Worm (Caenorhabditis elegans) whole organism, L1 larva: Measurements from ENCODE around the gene fil-1.

Experiments
- C34B4.2 ChIP-seq: sonication (generic microtip); optimal IDR thresholded peaks from 2 replicates; lab custom pipeline; 2017; ENCODE audit warnings: mild to moderate bottlenecking, missing genetic modification characterization, missing compliant biosample characterization
- F16B12.6 ChIP-seq: fragments of 150-350 bp; optimal IDR thresholded peaks from 2 replicates; lab custom pipeline; 2014; ENCODE audit warnings: missing biosample characterization, missing genetic modification characterization
- ceh-8 ChIP-seq: fragments of 200-800 bp; sonication (Bioruptor generic); optimal IDR thresholded peaks from 2 replicates; lab custom pipeline; 2018; ENCODE audit warnings: mild to moderate bottlenecking, missing genetic modification characterization, moderate library complexity, missing compliant biosample characterization
- ceh-82 ChIP-seq, 3 experiments: fragments of 150-350 bp in 1 of 3; sonication (generic microtip) in 2 of 3; optimal IDR thresholded peaks; 2 replicates each; lab custom pipeline; 2014 to 2017; ENCODE audit warnings: missing biosample characterization in 3 of 3, missing genetic modification characterization in 3 of 3
- ceh-88 ChIP-seq: fragments of 200-800 bp; sonication (Bioruptor generic); IDR thresholded peaks from 2 replicates; pipeline ENCODE4 v1.3.6; 2022; ENCODE audit warnings: missing genetic modification characterization, missing compliant biosample characterization
- ceh-90 ChIP-seq: sonication (generic microtip); optimal IDR thresholded peaks from 2 replicates; lab custom pipeline; 2016; ENCODE audit warnings: missing genetic modification characterization, missing compliant biosample characterization
- dpl-1 ChIP-seq, 3 experiments: fragments of 150-350 bp in 2 of 3; sonication (generic microtip) in 1 of 3; optimal IDR thresholded peaks; 2 replicates each; lab custom pipeline; 2014 to 2017; ENCODE audit warnings: missing biosample characterization in 3 of 3, missing genetic modification characterization in 3 of 3, missing genetic modification reagents in 3 of 3
- dsc-1 ChIP-seq: sonication (generic microtip); optimal IDR thresholded peaks from 2 replicates; lab custom pipeline; 2016; ENCODE audit warnings: mild to moderate bottlenecking, missing genetic modification characterization, missing compliant biosample characterization
- efl-3 ChIP-seq: fragments of 200-800 bp; sonication (Bioruptor generic); optimal IDR thresholded peaks from 2 replicates; lab custom pipeline; 2018; ENCODE audit warnings: mild to moderate bottlenecking, missing genetic modification characterization, missing compliant biosample characterization
- egl-13 ChIP-seq: sonication (generic microtip); optimal IDR thresholded peaks from 2 replicates; lab custom pipeline; 2016; ENCODE audit warnings: missing genotype, missing genetic modification reagents, missing genetic modification characterization, missing compliant biosample characterization
- egl-27 ChIP-seq, 2 experiments: fragments of 150-350 bp in 1 of 2; sonication (generic microtip); optimal IDR thresholded peaks; 3 replicates each; lab custom pipeline; 2017 to 2018; ENCODE audit warnings: missing biosample characterization in 2 of 2, missing genetic modification characterization in 2 of 2, missing genetic modification reagents in 2 of 2
- elt-3 ChIP-seq, 6 experiments: fragments of 150-350 bp in 1 of 6; sonication (generic microtip); optimal IDR thresholded peaks; 2 replicates each; lab custom pipeline; 2017 to 2018; ENCODE audit warnings: missing biosample characterization in 6 of 6, missing genetic modification characterization in 6 of 6, inconsistent platforms in 1 of 6
- ets-5 ChIP-seq: fragments of 200-800 bp; sonication (Bioruptor generic); IDR thresholded peaks from 2 replicates; pipeline ENCODE4 v1.3.6; 2022; ENCODE audit warnings: missing genetic modification characterization, missing compliant biosample characterization
- fkh-4 ChIP-seq: sonication (generic microtip); optimal IDR thresholded peaks from 2 replicates; lab custom pipeline; 2016; ENCODE audit warnings: missing compliant biosample characterization, missing genetic modification characterization, borderline replicate concordance
- fkh-8 ChIP-seq: sonication (generic microtip); optimal IDR thresholded peaks from 2 replicates; lab custom pipeline; 2016; ENCODE audit warnings: mild to moderate bottlenecking, missing genetic modification characterization, missing compliant biosample characterization
- fos-1 ChIP-seq: fragments of 150-350 bp; optimal IDR thresholded peaks from 2 replicates; lab custom pipeline; 2014; ENCODE audit warnings: missing biosample characterization, missing genetic modification characterization
- grh-1 ChIP-seq: fragments of 200-800 bp; sonication (Bioruptor generic); IDR thresholded peaks from 2 replicates; pipeline ENCODE4 v1.3.6; 2022; ENCODE audit warnings: missing genetic modification reagents, missing genetic modification characterization, missing compliant biosample characterization
- hlh-17 ChIP-seq: fragments of 200-800 bp; sonication (Bioruptor generic); optimal IDR thresholded peaks from 2 replicates; lab custom pipeline; 2018; ENCODE audit warnings: missing genetic modification characterization, mild to moderate bottlenecking, missing compliant biosample characterization, moderate library complexity, borderline replicate concordance
- hpl-2 ChIP-seq: fragments of 150-350 bp; optimal IDR thresholded peaks from 2 replicates; lab custom pipeline; 2014; ENCODE audit warnings: missing biosample characterization, missing genetic modification reagents, missing genetic modification characterization
- isw-1 ChIP-seq: fragments of 200-800 bp; sonication (Bioruptor generic); IDR thresholded peaks from 2 replicates; pipeline ENCODE4 v1.3.6; 2022; ENCODE audit warnings: missing genetic modification characterization, missing compliant biosample characterization
- jun-1 ChIP-seq: fragments of 150-350 bp; optimal IDR thresholded peaks from 2 replicates; lab custom pipeline; 2014; ENCODE audit warnings: missing biosample characterization, missing genetic modification reagents, missing genetic modification characterization
- lin-13 ChIP-seq: fragments of 150-350 bp; optimal IDR thresholded peaks from 2 replicates; lab custom pipeline; 2014; ENCODE audit warnings: missing biosample characterization, missing genetic modification reagents, missing genetic modification characterization
- lin-14 ChIP-seq: fragments of 200-800 bp; sonication (Bioruptor generic); optimal IDR thresholded peaks from 2 replicates; lab custom pipeline; 2018; ENCODE audit warnings: mild to moderate bottlenecking, missing genetic modification characterization, moderate library complexity, missing compliant biosample characterization
- lin-15B ChIP-seq: fragments of 150-350 bp; sonication (generic microtip); optimal IDR thresholded peaks from 3 replicates; lab custom pipeline; 2014; ENCODE audit warnings: missing biosample characterization, missing genetic modification characterization
- lin-35 ChIP-seq, 2 experiments: fragments of 150-350 bp; optimal IDR thresholded peaks; 2 replicates each; lab custom pipeline; 2014; ENCODE audit warnings: missing biosample characterization in 2 of 2, missing genetic modification characterization in 2 of 2, missing genetic modification reagents in 2 of 2
- lir-3 ChIP-seq: sonication (generic microtip); optimal IDR thresholded peaks from 2 replicates; lab custom pipeline; 2016; ENCODE audit warnings: mild to moderate bottlenecking, missing genetic modification characterization, moderate library complexity, missing compliant biosample characterization; ENCODE audit not compliant: poor library complexity
- lsy-2 ChIP-seq, 2 experiments: fragments of 150-350 bp; optimal IDR thresholded peaks; 2 replicates each; lab custom pipeline; 2014; ENCODE audit warnings: missing biosample characterization in 2 of 2, missing genetic modification characterization in 2 of 2
- mab-9 ChIP-seq: fragments of 200-800 bp; sonication (Bioruptor generic); IDR thresholded peaks from 2 replicates; pipeline ENCODE4 v1.3.6; 2022; ENCODE audit warnings: missing genetic modification reagents, missing genetic modification characterization, missing compliant biosample characterization
- mef-2 ChIP-seq: fragments of 150-350 bp; optimal IDR thresholded peaks from 2 replicates; lab custom pipeline; 2014; ENCODE audit warnings: missing biosample characterization, missing genetic modification characterization
- mep-1 ChIP-seq: fragments of 150-350 bp; optimal IDR thresholded peaks from 2 replicates; lab custom pipeline; 2014; ENCODE audit warnings: missing biosample characterization, missing genetic modification characterization
- nhr-11 ChIP-seq: fragments of 150-350 bp; optimal IDR thresholded peaks from 2 replicates; lab custom pipeline; 2014; ENCODE audit warnings: missing biosample characterization, missing genetic modification characterization
- nhr-12 ChIP-seq: sonication (generic microtip); optimal IDR thresholded peaks from 2 replicates; lab custom pipeline; 2017; ENCODE audit warnings: missing biosample characterization, missing genetic modification characterization
- nhr-20 ChIP-seq: sonication (generic microtip); optimal IDR thresholded peaks from 2 replicates; lab custom pipeline; 2016; ENCODE audit warnings: mild to moderate bottlenecking, missing genetic modification characterization, missing compliant biosample characterization
- nhr-237 ChIP-seq: fragments of 150-350 bp; optimal IDR thresholded peaks from 2 replicates; lab custom pipeline; 2014; ENCODE audit warnings: missing biosample characterization, missing genetic modification characterization
- nhr-47 ChIP-seq: sonication (generic microtip); optimal IDR thresholded peaks from 2 replicates; lab custom pipeline; 2016; ENCODE audit warnings: mild to moderate bottlenecking, missing genetic modification characterization, moderate library complexity, missing compliant biosample characterization
- nhr-71 ChIP-seq: sonication (generic microtip); optimal IDR thresholded peaks from 2 replicates; lab custom pipeline; 2016; ENCODE audit warnings: mild to moderate bottlenecking, missing genetic modification characterization, moderate library complexity, missing compliant biosample characterization
- nhr-76 ChIP-seq: sonication (generic microtip); optimal IDR thresholded peaks from 2 replicates; lab custom pipeline; 2017; ENCODE audit warnings: missing biosample characterization, missing genetic modification characterization
- nhr-77 ChIP-seq: fragments of 150-350 bp; optimal IDR thresholded peaks from 2 replicates; lab custom pipeline; 2014; ENCODE audit warnings: missing biosample characterization, missing genetic modification characterization
- nhr-90 ChIP-seq: sonication (generic microtip); optimal IDR thresholded peaks from 2 replicates; lab custom pipeline; 2016; ENCODE audit warnings: mild to moderate bottlenecking, missing genetic modification characterization, missing compliant biosample characterization; ENCODE audit not compliant: poor library complexity
- pag-3 ChIP-seq: sonication (generic microtip); optimal IDR thresholded peaks from 2 replicates; lab custom pipeline; 2017; ENCODE audit warnings: missing genetic modification characterization, mild to moderate bottlenecking, missing compliant biosample characterization, antibody characterized with exemption, borderline replicate concordance; ENCODE audit not compliant: insufficient read depth
- pax-3 ChIP-seq: fragments of 200-800 bp; sonication (Bioruptor generic); optimal IDR thresholded peaks from 2 replicates; lab custom pipeline; 2018; ENCODE audit warnings: mild to moderate bottlenecking, missing genetic modification characterization, moderate library complexity, missing compliant biosample characterization
- pqm-1 ChIP-seq: sonication (generic microtip); optimal IDR thresholded peaks from 3 replicates; lab custom pipeline; 2017; ENCODE audit warnings: missing biosample characterization, missing genetic modification characterization
- rnt-1 ChIP-seq: sonication (generic microtip); optimal IDR thresholded peaks from 2 replicates; lab custom pipeline; 2016; ENCODE audit warnings: mild to moderate bottlenecking, missing genetic modification characterization, moderate library complexity, missing compliant biosample characterization
- sptf-1 ChIP-seq: fragments of 150-350 bp; optimal IDR thresholded peaks from 2 replicates; lab custom pipeline; 2014; ENCODE audit warnings: missing biosample characterization, missing genetic modification characterization
- swsn-7 ChIP-seq: sonication (generic microtip); optimal IDR thresholded peaks from 2 replicates; lab custom pipeline; 2016; ENCODE audit warnings: missing genetic modification characterization, missing compliant biosample characterization
- tbx-2 ChIP-seq: sonication (generic microtip); optimal IDR thresholded peaks from 2 replicates; lab custom pipeline; 2016; ENCODE audit warnings: missing genetic modification characterization, missing compliant biosample characterization
- unc-30 ChIP-seq: sonication (generic microtip); optimal IDR thresholded peaks from 2 replicates; lab custom pipeline; 2017; ENCODE audit warnings: missing biosample characterization, missing genetic modification characterization
- unc-98 ChIP-seq: fragments of 200-800 bp; sonication (Bioruptor generic); IDR thresholded peaks from 2 replicates; pipeline ENCODE4 v1.3.6; 2022; ENCODE audit warnings: missing genetic modification characterization, missing compliant biosample characterization
- vab-15 ChIP-seq: sonication (generic microtip); optimal IDR thresholded peaks from 2 replicates; lab custom pipeline; 2017; ENCODE audit warnings: missing genotype, mild to moderate bottlenecking, missing genetic modification characterization, missing compliant biosample characterization
- zip-4 ChIP-seq: fragments of 200-800 bp; sonication (Bioruptor generic); optimal IDR thresholded peaks from 2 replicates; lab custom pipeline; 2018; ENCODE audit warnings: mild to moderate bottlenecking, missing genetic modification characterization, moderate library complexity, missing compliant biosample characterization
- ztf-11 ChIP-seq, 2 experiments: sonication (generic microtip); optimal IDR thresholded peaks; 2 replicates each; lab custom pipeline; 2016 to 2017; ENCODE audit warnings: missing genetic modification characterization in 2 of 2, missing biosample characterization in 1 of 2, missing compliant biosample characterization in 1 of 2

fil-1 gene

ce11 chrV:15002184-15002690 is 8.6 kb downstream of the fil-1 start, which contains the start of the genes fib-1 and mut-15:
Gene fib-1, minus strand, starts transcription at chrV:15002223.
Gene mut-15, plus strand, starts transcription at chrV:15002543.
- TF ChIP-seq hlh-17 (GFP tag; lab: Kevin White, UChicago) = no peak
- peak; percentile 96 for TF ChIP-seq nhr-47 (tag; lab: Kevin White, UChicago)
- peak; percentile 99 for TF ChIP-seq pax-3 (tag; lab: Kevin White, UChicago)
- TF ChIP-seq pag-3 = peak; percentile 71
- TF ChIP-seq nhr-76 (tag; lab: Kevin White, UChicago) = no peak
- TF ChIP-seq efl-3 (GFP tag; lab: Kevin White, UChicago) = peak; percentile 54
- no peak for TF ChIP-seq nhr-12 (tag; lab: Kevin White, UChicago)
- TF ChIP-seq lin-13 (GFP tag; lab: Kevin White, UChicago) = peak; percentile 88
- TF ChIP-seq tbx-2 = peak; percentile 93
- TF ChIP-seq nhr-90 (tag; lab: Kevin White, UChicago) = peak; percentile 94
- no peak for TF ChIP-seq unc-30
- no peak for TF ChIP-seq pqm-1 (tag; lab: Kevin White, UChicago)
- TF ChIP-seq ceh-82 (tag; optimal IDR thresholded peaks at IDR 0.05; lab: Kevin White, UChicago) = peak; percentile 88 to 97 (median 90)
- peak in 4 of 6 experiments; percentile 45 to 85 (median 66) for TF ChIP-seq elt-3 (tag; optimal IDR thresholded peaks at IDR 0.05; lab: Kevin White, UChicago)
- peak; percentile 81 for TF ChIP-seq fkh-4
- peak; percentile 95 for TF ChIP-seq swsn-7 (tag; lab: Kevin White, UChicago)
- TF ChIP-seq hpl-2 (GFP tag; lab: Kevin White, UChicago) = peak; percentile 65
- TF ChIP-seq egl-27 (tag; optimal IDR thresholded peaks at IDR 0.05; lab: Kevin White, UChicago) = peak in 1 of 2 experiments; percentile 45
- TF ChIP-seq sptf-1 = no peak
- peak; percentile 86 for TF ChIP-seq egl-13
- peak; percentile 82 for TF ChIP-seq mab-9 (GFP tag; lab: Robert Waterston, UW)
- TF ChIP-seq rnt-1 (tag; lab: Kevin White, UChicago) = peak; percentile 97
- TF ChIP-seq jun-1 = peak; percentile 87
- peak; percentile 55 for TF ChIP-seq nhr-11
- peak; percentile 96 for TF ChIP-seq nhr-20
- no peak for TF ChIP-seq C34B4.2
- TF ChIP-seq unc-98 (GFP tag; lab: Robert Waterston, UW) = peak; percentile 70
- peak; percentile 74 for TF ChIP-seq ceh-90 (tag; lab: Kevin White, UChicago)
- TF ChIP-seq mep-1 (tag; lab: Kevin White, UChicago) = peak; percentile 94
- peak; percentile 56 for TF ChIP-seq mef-2
- TF ChIP-seq fos-1 (tag; lab: Kevin White, UChicago) = peak; percentile 79
- peak; percentile 96 for TF ChIP-seq nhr-71
- peak; percentile 96 for TF ChIP-seq isw-1 (GFP tag; lab: Robert Waterston, UW)
- TF ChIP-seq lin-35 (GFP tag; optimal IDR thresholded peaks at IDR 0.05; lab: Kevin White, UChicago) = peak; percentile 90 to 92
- TF ChIP-seq zip-4 (GFP tag; lab: Kevin White, UChicago) = peak; percentile 67
- peak; percentile 77 for TF ChIP-seq ceh-88 (GFP tag; lab: Robert Waterston, UW)
- TF ChIP-seq nhr-77 = peak; percentile 91
- TF ChIP-seq vab-15 (tag; lab: Kevin White, UChicago) = peak; percentile 92
- TF ChIP-seq lsy-2 (tag; optimal IDR thresholded peaks at IDR 0.05; lab: Kevin White, UChicago) = peak; percentile 95 to 98
- TF ChIP-seq F16B12.6 = peak; percentile 57
- TF ChIP-seq ets-5 = no peak
- peak; percentile 94 for TF ChIP-seq lin-14 (GFP tag; lab: Kevin White, UChicago)
- TF ChIP-seq ceh-8 = peak; percentile 82
- peak; percentile 79 for TF ChIP-seq grh-1 (GFP tag; lab: Robert Waterston, UW)
- TF ChIP-seq fkh-8 = peak; percentile 98
- TF ChIP-seq lin-15B (tag; lab: Kevin White, UChicago) = peak; percentile 96
- TF ChIP-seq nhr-237 (tag; lab: Kevin White, UChicago) = peak; percentile 53
- TF ChIP-seq ztf-11 (tag; optimal IDR thresholded peaks at IDR 0.05; lab: Kevin White, UChicago) = peak in 1 of 2 experiments; percentile 92
- peak; percentile 93 for TF ChIP-seq dsc-1 (tag; lab: Kevin White, UChicago)
- peak; percentile 85 to 87 (median 85) for TF ChIP-seq dpl-1 (GFP tag; optimal IDR thresholded peaks at IDR 0.05; lab: Kevin White, UChicago)
- TF ChIP-seq lir-3 (tag; lab: Kevin White, UChicago) = peak; percentile 86
